Worm (Caenorhabditis elegans): ENCODE results near the gene mccc-2.

mccc-2 gene

DNA sequence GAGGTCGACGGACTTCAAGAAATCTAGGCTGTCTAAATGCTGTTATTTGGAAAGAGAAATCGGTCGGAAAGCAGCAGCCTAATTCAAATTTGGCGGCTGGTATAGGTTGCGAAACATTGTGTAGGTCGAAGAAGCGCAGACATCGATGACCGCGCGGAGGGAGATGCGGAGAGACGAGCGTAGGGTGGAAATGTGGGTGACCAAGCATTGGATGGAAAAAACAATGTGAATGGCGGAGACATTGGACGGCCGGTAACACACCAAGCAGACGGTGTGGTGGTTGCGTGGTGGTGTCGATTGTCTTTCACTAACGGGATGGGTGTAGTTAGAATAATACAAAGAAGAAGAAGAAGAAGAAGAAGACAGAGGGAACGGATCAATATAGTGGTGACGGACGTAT is 23.3 kb upstream of the mccc-2 start:
- TF ChIP-seq mab-9 (GFP tag; IDR thresholded peaks at IDR 0.05) = no peak
- TF ChIP-seq efl-1 (optimal IDR thresholded peaks at IDR 0.05) = no peak
- peak; percentile 43 to 85 for TF ChIP-seq efl-1 (GFP tag; optimal IDR thresholded peaks at IDR 0.05 in 1 of 2)
- TF ChIP-seq alr-1 (tag; optimal IDR thresholded peaks at IDR 0.05; ENCODE audit: borderline replicate concordance) = no peak
- no peak for TF ChIP-seq egl-27 (tag; optimal IDR thresholded peaks at IDR 0.05)
- TF ChIP-seq blmp-1 (tag; optimal IDR thresholded peaks at IDR 0.05) = peak; percentile 23
- TF ChIP-seq nhr-90 (tag; optimal IDR thresholded peaks at IDR 0.05; ENCODE audit: poor library complexity) = no peak
- TF ChIP-seq F16B12.6 (tag; optimal IDR thresholded peaks at IDR 0.05) = no peak
- no peak for TF ChIP-seq tbx-2 (tag; optimal IDR thresholded peaks at IDR 0.05)
- no peak for TF ChIP-seq lsy-2 (tag; optimal IDR thresholded peaks at IDR 0.05)
- TF ChIP-seq nhr-71 (tag; optimal IDR thresholded peaks at IDR 0.05) = no peak
- no peak for TF ChIP-seq unc-130 (tag; optimal IDR thresholded peaks at IDR 0.05)
- no peak for TF ChIP-seq hlh-17 (GFP tag; optimal IDR thresholded peaks at IDR 0.05; ENCODE audit: borderline replicate concordance)
- TF ChIP-seq pag-3 (tag; optimal IDR thresholded peaks at IDR 0.05; ENCODE audit: borderline replicate concordance, insufficient read depth) = no peak

ce11 chrIII:9110914-9111313 is 21.7 kb upstream of the mccc-2 start:
- TF ChIP-seq fkh-8 (tag; optimal IDR thresholded peaks at IDR 0.05) = peak; percentile 16
- peak in 1 of 2 experiments; percentile 25 for TF ChIP-seq efl-1 (optimal IDR thresholded peaks at IDR 0.05)
- TF ChIP-seq efl-1 (GFP tag; optimal IDR thresholded peaks at IDR 0.05 in 1 of 2) = peak in 1 of 2 experiments; percentile 10
- peak; percentile 27 for TF ChIP-seq nhr-71 (tag; optimal IDR thresholded peaks at IDR 0.05)
- peak in 1 of 2 experiments; percentile 19 for TF ChIP-seq lsy-2 (tag; optimal IDR thresholded peaks at IDR 0.05)
- TF ChIP-seq dpl-1 (GFP tag; optimal IDR thresholded peaks at IDR 0.05) = peak in 1 of 3 experiments; percentile 11
- TF ChIP-seq lin-14 (GFP tag; optimal IDR thresholded peaks at IDR 0.05) = peak; percentile 10
- TF ChIP-seq isw-1 (GFP tag; IDR thresholded peaks at IDR 0.05) = peak; percentile 21; the same call in 1 of the 2 replicates
- TF ChIP-seq nhr-47 (tag; optimal IDR thresholded peaks at IDR 0.05) = peak; percentile 12

- TF ChIP-seq rnt-1 (tag; optimal IDR thresholded peaks at IDR 0.05) (no peak), irx-1 (tag; optimal IDR thresholded peaks at IDR 0.05) (no peak), blmp-1 (tag; optimal IDR thresholded peaks at IDR 0.05) (peak; percentile 46), sptf-1 (tag; optimal IDR thresholded peaks at IDR 0.05) (no peak), pax-3 (tag; optimal IDR thresholded peaks at IDR 0.05) (no peak), lin-14 (GFP tag; optimal IDR thresholded peaks at IDR 0.05) (peak; percentile 22), nhr-20 (tag; optimal IDR thresholded peaks at IDR 0.05) (no peak), sup-37 (GFP tag; optimal IDR thresholded peaks at IDR 0.05) (no peak), elt-2 (tag; optimal IDR thresholded peaks at IDR 0.05) (peak; percentile 28), nhr-85 (tag) (peak; percentile 53), fkh-8 (tag; optimal IDR thresholded peaks at IDR 0.05) (no peak)
Observed at ce11 chrIII:9110270-9110669, 21.1 kb upstream of the mccc-2 start.

DNA sequence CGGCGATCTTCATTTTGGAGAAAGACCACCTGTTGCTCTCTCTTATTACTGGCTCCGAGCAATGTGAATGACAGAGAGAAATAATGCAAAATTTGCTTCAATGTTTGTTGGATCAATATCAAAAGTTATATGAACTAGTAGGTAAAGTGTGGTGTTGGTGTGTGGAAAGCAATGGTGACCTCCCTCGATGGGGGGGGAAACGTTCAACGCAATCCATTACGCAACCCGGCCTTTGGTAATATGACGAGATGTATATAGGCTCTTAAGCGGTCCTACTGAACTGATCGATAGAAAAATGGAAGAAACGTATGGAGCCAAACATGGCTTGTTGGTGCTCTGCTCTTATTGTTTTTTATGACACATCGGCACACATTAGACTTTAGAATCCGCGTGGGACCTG is 20.6 kb upstream of the mccc-2 start:
- TF ChIP-seq xbp-1 (tag; optimal IDR thresholded peaks at IDR 0.05) (no peak), efl-1 (optimal IDR thresholded peaks at IDR 0.05) (no peak), efl-1 (GFP tag; optimal IDR thresholded peaks at IDR 0.05 in 1 of 2) (peak in 1 of 2 experiments; percentile 83), isw-1 (GFP tag; IDR thresholded peaks at IDR 0.05) (no peak)

ce11 chrIII:9109172-9109571 is 20.0 kb upstream of the mccc-2 start, which contains the start of gene cya-1:
cya-1 (minus strand) TSS chrIII:9109272.
- TF ChIP-seq blmp-1 (tag; optimal IDR thresholded peaks at IDR 0.05) = no peak
- no peak for TF ChIP-seq sox-4 (tag; optimal IDR thresholded peaks at IDR 0.05)
- no peak for TF ChIP-seq unc-86 (tag; optimal IDR thresholded peaks at IDR 0.05)
- no peak for TF ChIP-seq aly-2 (tag; optimal IDR thresholded peaks at IDR 0.05)
- TF ChIP-seq pqm-1 (tag; optimal IDR thresholded peaks at IDR 0.05) = no peak
- no peak for TF ChIP-seq tbx-2 (tag; optimal IDR thresholded peaks at IDR 0.05)
- TF ChIP-seq ceh-82 (tag; optimal IDR thresholded peaks at IDR 0.05) = no peak
- no peak for TF ChIP-seq fkh-8 (tag; optimal IDR thresholded peaks at IDR 0.05)
- TF ChIP-seq lir-3 (tag; optimal IDR thresholded peaks at IDR 0.05; ENCODE audit: poor library complexity) = no peak
